Worm (Caenorhabditis elegans) whole organism, L4 larva: ENCODE measurements around the gene B0024.11.

ENCODE experiments used
- D1046.2 ChIP-seq: fragments of 200-800 bp; sonication (Bioruptor generic); IDR thresholded peaks from 2 replicates; pipeline ENCODE4 v1.3.6; 2022; ENCODE audit warnings: missing genetic modification characterization, missing compliant biosample characterization
- F26F4.8 ChIP-seq: fragments of 200-800 bp; sonication (Bioruptor generic); conservative IDR thresholded peaks from 2 replicates; pipeline ENCODE4 v1.3.6; 2022; ENCODE audit warnings: missing genetic modification characterization, missing compliant biosample characterization
- F37D6.2 ChIP-seq: sonication (generic microtip); optimal IDR thresholded peaks from 2 replicates; lab custom pipeline; 2016; ENCODE audit warnings: mild to moderate bottlenecking, missing genetic modification characterization, missing compliant biosample characterization
- T20F7.1 ChIP-seq: fragments of 200-800 bp; sonication (Bioruptor generic); optimal IDR thresholded peaks from 2 replicates; lab custom pipeline; 2018; ENCODE audit warnings: mild to moderate bottlenecking, missing genetic modification characterization, missing compliant biosample characterization
- Y105C5A.15 ChIP-seq: fragments of 200-800 bp; sonication (Bioruptor generic); IDR thresholded peaks from 2 replicates; pipeline ENCODE4 v1.3.6; 2022; ENCODE audit warnings: missing genetic modification characterization, missing compliant biosample characterization
- Y75B8A.6 ChIP-seq: fragments of 200-800 bp; sonication (Bioruptor generic); IDR thresholded peaks from 2 replicates; pipeline ENCODE4 v1.3.6; 2022; ENCODE audit warnings: missing genetic modification reagents, missing genetic modification characterization, missing compliant biosample characterization
- ZK546.5 ChIP-seq, 2 experiments: sonication (generic microtip); optimal IDR thresholded peaks; 2 replicates each; lab custom pipeline; 2017; ENCODE audit warnings: missing biosample characterization in 2 of 2, missing genetic modification characterization in 2 of 2
- aha-1 ChIP-seq: fragments of 150-350 bp; peaks from one replicate; lab custom pipeline; 2014; ENCODE audit warnings: missing biosample characterization, missing genetic modification characterization
- arid-1 ChIP-seq: fragments of 200-800 bp; sonication (Bioruptor generic); conservative IDR thresholded peaks from 2 replicates; pipeline ENCODE4 v1.3.6; 2022; ENCODE audit warnings: missing genetic modification reagents, missing genetic modification characterization, missing compliant biosample characterization
- ceh-20 ChIP-seq: fragments of 200-800 bp; sonication (Bioruptor generic); IDR thresholded peaks from 2 replicates; pipeline ENCODE4 v1.3.6; 2022; ENCODE audit warnings: missing genetic modification reagents, missing genetic modification characterization, missing compliant biosample characterization
- ceh-28 ChIP-seq: fragments of 150-350 bp; optimal IDR thresholded peaks from 2 replicates; lab custom pipeline; 2014; ENCODE audit warnings: missing biosample characterization, missing genetic modification reagents, missing genetic modification characterization
- ceh-32 ChIP-seq: sonication (generic microtip); optimal IDR thresholded peaks from 2 replicates; lab custom pipeline; 2016; ENCODE audit warnings: mild to moderate bottlenecking, missing genetic modification characterization, missing compliant biosample characterization; ENCODE audit not compliant: poor library complexity
- ceh-62 ChIP-seq: sonication (generic microtip); optimal IDR thresholded peaks from 2 replicates; lab custom pipeline; 2017; ENCODE audit warnings: missing biosample characterization, missing genetic modification characterization
- ceh-82 ChIP-seq: sonication (generic microtip); optimal IDR thresholded peaks from 2 replicates; lab custom pipeline; 2017; ENCODE audit warnings: missing biosample characterization, missing genetic modification characterization
- cey-2 ChIP-seq: sonication (generic microtip); optimal IDR thresholded peaks from 3 replicates; lab custom pipeline; 2017; ENCODE audit warnings: missing genetic modification characterization, mild to moderate bottlenecking, missing compliant biosample characterization, antibody characterized with exemption, borderline replicate concordance; ENCODE audit not compliant: insufficient read depth
- ctbp-1 ChIP-seq: fragments of 200-800 bp; sonication (Bioruptor generic); IDR thresholded peaks from 2 replicates; pipeline ENCODE4 v1.3.6; 2022; ENCODE audit warnings: missing genetic modification reagents, missing genetic modification characterization, missing compliant biosample characterization
- daf-16 ChIP-seq, 3 experiments: sonication (generic microtip); optimal IDR thresholded peaks; 2 replicates each; lab custom pipeline; 2016 to 2017; ENCODE audit warnings: missing genetic modification characterization in 3 of 3, missing genetic modification reagents in 3 of 3, mild to moderate bottlenecking in 2 of 3, missing compliant biosample characterization in 2 of 3, missing biosample characterization in 1 of 3, moderate library complexity in 1 of 3
- daf-19 ChIP-seq: fragments of 200-800 bp; sonication (Bioruptor generic); conservative IDR thresholded peaks from 2 replicates; pipeline ENCODE4 v1.3.6; 2022; ENCODE audit warnings: missing genetic modification characterization, missing compliant biosample characterization
- dmd-6 ChIP-seq: fragments of 200-800 bp; sonication (Bioruptor generic); IDR thresholded peaks from 2 replicates; pipeline ENCODE4 v1.3.6; 2022; ENCODE audit warnings: missing genetic modification reagents, missing genetic modification characterization, missing compliant biosample characterization
- dmd-8 ChIP-seq: fragments of 200-800 bp; sonication (Bioruptor generic); IDR thresholded peaks from 2 replicates; pipeline ENCODE4 v1.3.6; 2022; ENCODE audit warnings: missing genetic modification characterization, missing compliant biosample characterization
- egl-27 ChIP-seq: sonication (generic microtip); optimal IDR thresholded peaks from 3 replicates; lab custom pipeline; 2017; ENCODE audit warnings: missing biosample characterization, missing genetic modification reagents, missing genetic modification characterization
- fos-1 ChIP-seq: fragments of 150-350 bp; optimal IDR thresholded peaks from 2 replicates; lab custom pipeline; 2014; ENCODE audit warnings: missing biosample characterization, missing genetic modification characterization
- hif-1 ChIP-seq, 2 experiments: sonication (generic microtip); optimal IDR thresholded peaks; 2 replicates each; lab custom pipeline; 2016 to 2017; ENCODE audit warnings: missing compliant biosample characterization in 2 of 2, missing genetic modification characterization in 2 of 2, missing genetic modification reagents in 2 of 2, missing genotype in 2 of 2, mild to moderate bottlenecking in 1 of 2
- hlh-30 ChIP-seq: sonication (generic microtip); optimal IDR thresholded peaks from 2 replicates; lab custom pipeline; 2017; ENCODE audit warnings: antibody characterized with exemption, mild to moderate bottlenecking, missing genetic modification characterization, missing compliant biosample characterization; ENCODE audit not compliant: insufficient read depth
- hmg-1.1 ChIP-seq: fragments of 200-800 bp; sonication (Bioruptor generic); IDR thresholded peaks from 2 replicates; pipeline ENCODE4 v1.3.6; 2022; ENCODE audit warnings: missing genetic modification reagents, missing genetic modification characterization, missing compliant biosample characterization
- lim-7 ChIP-seq: fragments of 200-800 bp; sonication (Bioruptor generic); IDR thresholded peaks from 2 replicates; pipeline ENCODE4 v1.3.6; 2022; ENCODE audit warnings: missing genetic modification characterization, missing compliant biosample characterization
- lin-1 ChIP-seq: fragments of 200-800 bp; sonication (Bioruptor generic); IDR thresholded peaks from 2 replicates; pipeline ENCODE4 v1.3.6; 2022; ENCODE audit warnings: missing genetic modification reagents, missing genetic modification characterization, missing compliant biosample characterization
- lin-15B ChIP-seq: fragments of 150-350 bp; sonication (generic microtip); optimal IDR thresholded peaks from 3 replicates; lab custom pipeline; 2014; ENCODE audit warnings: missing biosample characterization, missing genetic modification characterization
- madf-5 ChIP-seq, 2 experiments: fragments of 200-800 bp; sonication (Bioruptor generic); IDR thresholded peaks; 2 replicates each; pipeline ENCODE4 v1.3.6; 2022; ENCODE audit warnings: missing compliant biosample characterization in 2 of 2, missing genetic modification characterization in 2 of 2
- mdt-29 ChIP-seq: fragments of 200-800 bp; sonication (Bioruptor generic); IDR thresholded peaks from 2 replicates; pipeline ENCODE4 v1.3.6; 2022; ENCODE audit warnings: missing genetic modification reagents, missing genetic modification characterization, missing compliant biosample characterization
- mep-1 ChIP-seq: fragments of 150-350 bp; sonication (generic microtip); optimal IDR thresholded peaks from 3 replicates; lab custom pipeline; 2014; ENCODE audit warnings: missing biosample characterization, missing genetic modification characterization
- mes-2 ChIP-seq: sonication (generic microtip); optimal IDR thresholded peaks from 2 replicates; lab custom pipeline; 2016; ENCODE audit warnings: missing genotype, mild to moderate bottlenecking, missing genetic modification characterization, missing compliant biosample characterization; ENCODE audit not compliant: poor library complexity, severe bottlenecking
- mxl-2 ChIP-seq: fragments of 200-800 bp; sonication (Bioruptor generic); conservative IDR thresholded peaks from 2 replicates; pipeline ENCODE4 v1.3.6; 2022; ENCODE audit warnings: missing genetic modification reagents, missing genetic modification characterization, missing compliant biosample characterization
- mxl-3 ChIP-seq: fragments of 200-800 bp; sonication (Bioruptor generic); optimal IDR thresholded peaks from 2 replicates; lab custom pipeline; 2018; ENCODE audit warnings: mild to moderate bottlenecking, missing genetic modification characterization, missing compliant biosample characterization
- nhr-25 ChIP-seq: sonication (generic microtip); optimal IDR thresholded peaks from 2 replicates; lab custom pipeline; 2017; ENCODE audit warnings: missing genetic modification characterization, mild to moderate bottlenecking, missing compliant biosample characterization, antibody characterized with exemption, moderate library complexity, borderline replicate concordance; ENCODE audit not compliant: insufficient read depth
- nhr-48 ChIP-seq: sonication (generic microtip); optimal IDR thresholded peaks from 2 replicates; lab custom pipeline; 2016; ENCODE audit warnings: mild to moderate bottlenecking, missing genetic modification characterization, missing compliant biosample characterization
- rbr-2 ChIP-seq: sonication (generic microtip); optimal IDR thresholded peaks from 2 replicates; lab custom pipeline; 2016; ENCODE audit warnings: missing genotype, missing genetic modification characterization, missing compliant biosample characterization
- sdz-12 ChIP-seq: fragments of 200-800 bp; sonication (Bioruptor generic); optimal IDR thresholded peaks from 2 replicates; lab custom pipeline; 2018; ENCODE audit warnings: mild to moderate bottlenecking, missing genetic modification characterization, missing compliant biosample characterization
- skn-1 ChIP-seq: fragments of 150-350 bp; optimal IDR thresholded peaks from 2 replicates; lab custom pipeline; 2014; ENCODE audit warnings: missing biosample characterization, missing genetic modification characterization
- spr-1 ChIP-seq: sonication (generic microtip); optimal IDR thresholded peaks from 2 replicates; lab custom pipeline; 2016; ENCODE audit warnings: mild to moderate bottlenecking, missing genetic modification characterization, missing compliant biosample characterization
- spr-3 ChIP-seq: fragments of 200-800 bp; sonication (Bioruptor generic); optimal IDR thresholded peaks from 2 replicates; lab custom pipeline; 2018; ENCODE audit warnings: mild to moderate bottlenecking, missing genetic modification characterization, missing compliant biosample characterization
- tag-97 ChIP-seq: fragments of 200-800 bp; sonication (Bioruptor generic); IDR thresholded peaks from 2 replicates; pipeline ENCODE4 v1.3.6; 2022; ENCODE audit warnings: missing genetic modification characterization, missing compliant biosample characterization
- unc-130 ChIP-seq: sonication (generic microtip); optimal IDR thresholded peaks from 2 replicates; lab custom pipeline; 2016; ENCODE audit warnings: missing genetic modification reagents, missing genetic modification characterization, missing compliant biosample characterization
- unc-39 ChIP-seq: sonication (generic microtip); optimal IDR thresholded peaks from 2 replicates; lab custom pipeline; 2017; ENCODE audit warnings: missing biosample characterization, missing genetic modification characterization
- unc-62 ChIP-seq, 3 experiments: fragments of 150-350 bp in 1 of 3; sonication (generic microtip); optimal IDR thresholded peaks in 2 of 3; peaks in 1 of 3; 1 replicate in 1 of 3; 2 replicates in 2 of 3; lab custom pipeline; 2014 to 2017; ENCODE audit warnings: missing biosample characterization in 3 of 3, missing genetic modification characterization in 3 of 3, missing genetic modification reagents in 3 of 3, missing genotype in 1 of 3
- vab-7 ChIP-seq: fragments of 200-800 bp; sonication (Bioruptor generic); IDR thresholded peaks from 2 replicates; pipeline ENCODE4 v1.3.6; 2022; ENCODE audit warnings: missing genetic modification reagents, missing genetic modification characterization, missing compliant biosample characterization
- zag-1 ChIP-seq: fragments of 150-350 bp; optimal IDR thresholded peaks from 2 replicates; lab custom pipeline; 2014; ENCODE audit warnings: missing biosample characterization, missing genetic modification characterization
- zip-11 ChIP-seq: fragments of 200-800 bp; sonication (Bioruptor generic); IDR thresholded peaks from 2 replicates; pipeline ENCODE4 v1.3.6; 2022; ENCODE audit warnings: missing genetic modification characterization, missing compliant biosample characterization
- zip-2 ChIP-seq: fragments of 150-350 bp; optimal IDR thresholded peaks from 2 replicates; lab custom pipeline; 2014; ENCODE audit warnings: missing biosample characterization, missing genetic modification characterization

Gene B0024.11

DNA sequence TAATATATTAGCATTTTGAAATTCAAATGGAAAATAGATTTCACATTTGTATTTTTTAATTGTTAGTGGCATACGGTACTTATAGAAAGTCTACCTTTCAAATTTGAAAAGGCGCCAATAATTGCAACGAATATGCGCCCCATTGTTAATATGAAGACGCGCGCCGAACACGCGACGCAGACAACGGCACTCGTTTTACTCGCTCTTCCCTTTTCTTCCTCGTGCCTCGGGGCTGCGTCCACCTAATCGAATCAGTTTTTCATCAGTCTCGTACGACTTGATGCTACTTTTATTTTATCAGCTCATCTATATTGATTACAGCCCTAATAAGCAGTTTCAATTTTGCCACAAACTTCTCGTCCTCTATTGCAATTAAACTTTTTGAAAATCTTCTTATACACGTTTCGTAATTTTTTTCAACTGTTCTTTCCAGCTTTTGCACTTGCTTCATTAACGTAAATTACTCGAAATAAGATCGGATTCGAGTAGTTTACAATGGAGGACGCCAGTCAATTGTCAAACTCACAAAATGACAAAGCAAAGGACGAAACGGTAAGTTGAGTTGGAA is 42.6 kb upstream of the B0024.11 start, which contains the start of gene cash-1 (continued):
- TF ChIP-seq ceh-20 (GFP tag; lab: Robert Waterston, UW) = no peak
- TF ChIP-seq hif-1 (tag; optimal IDR thresholded peaks at IDR 0.05; lab: Kevin White, UChicago) = peak in 1 of 2 experiments; percentile 63
- TF ChIP-seq sdz-12 (GFP tag; lab: Kevin White, UChicago) = no peak
- no peak for TF ChIP-seq ceh-82
- no peak for TF ChIP-seq nhr-48 (tag; lab: Kevin White, UChicago)
- TF ChIP-seq hlh-30 (tag; lab: Kevin White, UChicago) = peak; percentile 93
- no peak for TF ChIP-seq spr-3 (GFP tag; lab: Kevin White, UChicago)
- TF ChIP-seq tag-97 = no peak
- no peak for TF ChIP-seq ceh-32 (tag; lab: Kevin White, UChicago)
- no peak for TF ChIP-seq Y75B8A.6 (GFP tag; lab: Robert Waterston, UW)
- peak; percentile 25 for TF ChIP-seq nhr-25 (tag; lab: Kevin White, UChicago)
- no peak for TF ChIP-seq ZK546.5 (tag; optimal IDR thresholded peaks at IDR 0.05; lab: Kevin White, UChicago)
- no peak for TF ChIP-seq mxl-2 (GFP tag; lab: Robert Waterston, UW)
- TF ChIP-seq lim-7 (GFP tag; lab: Robert Waterston, UW) = no peak
- no peak for TF ChIP-seq vab-7 (GFP tag; lab: Robert Waterston, UW)
- TF ChIP-seq daf-19 (GFP tag; lab: Robert Waterston, UW) = no peak
- no peak for TF ChIP-seq Y105C5A.15 (GFP tag; lab: Robert Waterston, UW)
- no peak for TF ChIP-seq ceh-62 (tag; lab: Kevin White, UChicago)
- TF ChIP-seq unc-62 (GFP tag; optimal IDR thresholded peaks at IDR 0.05 in 1 of 2; lab: Kevin White, UChicago) = peak in 1 of 2 experiments; percentile 61
- TF ChIP-seq unc-62 (tag; optimal IDR thresholded peaks at IDR 0.05; lab: Kevin White, UChicago) = no peak
- TF ChIP-seq unc-39 (tag; lab: Kevin White, UChicago) = no peak
- TF ChIP-seq zag-1 = no peak
- TF ChIP-seq T20F7.1 (GFP tag; lab: Kevin White, UChicago) = peak; percentile 1
- TF ChIP-seq hmg-1.1 = peak; percentile 41; the same call in 1 of the 2 replicates
- peak; percentile 66 for TF ChIP-seq mep-1 (tag; lab: Kevin White, UChicago)
- TF ChIP-seq zip-2 (tag; lab: Kevin White, UChicago) = no peak
- no peak for TF ChIP-seq spr-1 (tag; lab: Kevin White, UChicago)
- peak; percentile 56 for TF ChIP-seq dmd-6
- no peak for TF ChIP-seq madf-5 (GFP tag; IDR thresholded peaks at IDR 0.05; lab: Robert Waterston, UW)
- TF ChIP-seq fos-1 = no peak
- no peak for TF ChIP-seq zip-11 (GFP tag; lab: Robert Waterston, UW)
- TF ChIP-seq rbr-2 (tag; lab: Kevin White, UChicago) = peak; percentile 46
- TF ChIP-seq dmd-8 = no peak
- no peak for TF ChIP-seq daf-16 (GFP tag; optimal IDR thresholded peaks at IDR 0.05; lab: Kevin White, UChicago)
- peak; percentile 42 for TF ChIP-seq daf-16 (tag; optimal IDR thresholded peaks at IDR 0.05; lab: Kevin White, UChicago)
- TF ChIP-seq arid-1 (GFP tag; lab: Robert Waterston, UW) = 0 out of 2 replicates have a peak, but pooled peaks have one; percentile 30
- no peak for TF ChIP-seq mdt-29 (GFP tag; lab: Robert Waterston, UW)
- TF ChIP-seq skn-1 (tag; lab: Kevin White, UChicago) = no peak
- TF ChIP-seq ceh-28 (tag; lab: Kevin White, UChicago) = no peak
- TF ChIP-seq mxl-3 (GFP tag; lab: Kevin White, UChicago) = peak; percentile 83
- TF ChIP-seq egl-27 (tag; lab: Kevin White, UChicago) = no peak
- no peak for TF ChIP-seq D1046.2 (GFP tag; lab: Robert Waterston, UW)
- peak; percentile 20 for TF ChIP-seq unc-130 (GFP tag; lab: Kevin White, UChicago)
- no peak for TF ChIP-seq lin-15B
- 0 out of 2 replicates have a peak, but pooled peaks have one; percentile 33 for TF ChIP-seq lin-1
- no peak for TF ChIP-seq F37D6.2 (tag; lab: Kevin White, UChicago)
- TF ChIP-seq mes-2 = peak; percentile 89
- TF ChIP-seq cey-2 (tag; lab: Kevin White, UChicago) = no peak
- TF ChIP-seq F26F4.8 (GFP tag; lab: Robert Waterston, UW) = no peak
- TF ChIP-seq aha-1 (tag; lab: Kevin White, UChicago) = peak; percentile 97
- TF ChIP-seq ctbp-1 (GFP tag; lab: Robert Waterston, UW) = no peak
